Worm (Caenorhabditis elegans) whole organism, midembryonic: ENCODE measurements around the gene rnp-4.

Experiments used
- cog-1 ChIP-seq: sonication (generic microtip); optimal IDR thresholded peaks from 2 replicates; lab custom pipeline; 2016; ENCODE audit warnings: missing genetic modification characterization, missing compliant biosample characterization
- ref-1 ChIP-seq: fragments of 200-800 bp; sonication (Bioruptor generic); conservative IDR thresholded peaks from 2 replicates; pipeline ENCODE4 v1.3.6; 2022; ENCODE audit warnings: missing genetic modification reagents, missing genetic modification characterization, missing compliant biosample characterization
- ztf-23 ChIP-seq: fragments of 200-800 bp; sonication (Bioruptor generic); IDR thresholded peaks from 2 replicates; pipeline ENCODE4 v1.3.6; 2022; ENCODE audit warnings: missing genetic modification reagents, missing genetic modification characterization, missing compliant biosample characterization
- ztf-29 ChIP-seq: fragments of 200-800 bp; sonication (Bioruptor generic); IDR thresholded peaks from 2 replicates; pipeline ENCODE4 v1.3.6; 2022; ENCODE audit warnings: missing genetic modification reagents, missing genetic modification characterization, missing compliant biosample characterization

- TF ChIP-seq ref-1 (GFP tag; lab: Robert Waterston, UW): no peak
- no peak for TF ChIP-seq ztf-23 (GFP tag; lab: Robert Waterston, UW)
- no peak for TF ChIP-seq cog-1 (tag; lab: Kevin White, UChicago)
- TF ChIP-seq ztf-29 (GFP tag; lab: Robert Waterston, UW): no peak
Measured at ce11 chrIII:4382118-4382517, 24.0 kb upstream of the rnp-4 start.
